Fruit fly (Drosophila melanogaster): ENCODE results near the gene CG13972.

Gene CG13972

dm6 chr3R:27553921-27554320 is 36.9 kb upstream of the CG13972 start (continued):
- no peak for TF ChIP-seq chn (GFP tag; optimal IDR thresholded peaks at IDR 0.05)
- peak in 1 of 2 experiments; percentile 13 for TF ChIP-seq dpn (GFP tag; optimal IDR thresholded peaks at IDR 0.05)
- TF ChIP-seq gro (GFP tag; optimal IDR thresholded peaks at IDR 0.05), result no peak
- TF ChIP-seq E2f2 (GFP tag; IDR thresholded peaks at IDR 0.05), result peak; percentile 21; the same call in 1 of the 2 replicates
- peak; percentile 75 for TF ChIP-seq Ets65A (GFP tag)
- TF ChIP-seq CG6689 (GFP tag; IDR thresholded peaks at IDR 0.05), result peak; percentile 55; the same call in 1 of the 2 replicates
- peak; percentile 83 for TF ChIP-seq Sox102F (GFP tag; optimal IDR thresholded peaks at IDR 0.05)
- no peak for TF ChIP-seq gt (GFP tag; IDR thresholded peaks at IDR 0.05)
- TF ChIP-seq otp (GFP tag; IDR thresholded peaks at IDR 0.05), result 0 out of 3 replicates have a peak, but pooled peaks have one; percentile 29
- TF ChIP-seq Aef1 (GFP tag; IDR thresholded peaks at IDR 0.05), result 0 out of 3 replicates have a peak, but pooled peaks have one; percentile 32
- TF ChIP-seq CG12219 (GFP tag; optimal IDR thresholded peaks at IDR 0.05), result peak; percentile 17
- TF ChIP-seq Abd-B (GFP tag; optimal IDR thresholded peaks at IDR 0.05), result peak; percentile 36
- TF ChIP-seq Jarid2 (GFP tag; optimal IDR thresholded peaks at IDR 0.05), result no peak
- peak; percentile 55; the same call in 1 of the 3 replicates for TF ChIP-seq H15 (GFP tag; IDR thresholded peaks at IDR 0.05)
- peak; percentile 17 to 44 for TF ChIP-seq chif (GFP tag; optimal IDR thresholded peaks at IDR 0.05)
- no peak for TF ChIP-seq hkb (optimal IDR thresholded peaks at IDR 0.05)
- TF ChIP-seq hkb (GFP tag; IDR thresholded peaks at IDR 0.05), result peak; percentile 76
- TF ChIP-seq Side (GFP tag; optimal IDR thresholded peaks at IDR 0.05), result peak; percentile 13
- peak; percentile 65 for TF ChIP-seq CG17829 (tag; optimal IDR thresholded peaks at IDR 0.05)
- TF ChIP-seq kay (GFP tag; optimal IDR thresholded peaks at IDR 0.05), result no peak
- TF ChIP-seq Asciz (GFP tag; optimal IDR thresholded peaks at IDR 0.05), result peak; percentile 67
- peak; percentile 38 for TF ChIP-seq az2 (GFP tag; optimal IDR thresholded peaks at IDR 0.05)
- TF ChIP-seq CG15269 (tag; optimal IDR thresholded peaks at IDR 0.05), result no peak
- peak; percentile 29 for TF ChIP-seq lilli (GFP tag; optimal IDR thresholded peaks at IDR 0.05)
- 0 out of 3 replicates have a peak, but pooled peaks have one; percentile 30 for TF ChIP-seq CG3726 (GFP tag; IDR thresholded peaks at IDR 0.05)
- no peak for TF ChIP-seq eyg (GFP tag; optimal IDR thresholded peaks at IDR 0.05)
- TF ChIP-seq unpg (GFP tag; optimal IDR thresholded peaks at IDR 0.05), result peak; percentile 65
- TF ChIP-seq ssp (GFP tag; IDR thresholded peaks at IDR 0.05), result peak; percentile 47
- peak; percentile 36; the same call in 1 of the 2 replicates for TF ChIP-seq ranshi (GFP tag; IDR thresholded peaks at IDR 0.05)
- TF ChIP-seq sr (GFP tag; IDR thresholded peaks at IDR 0.05), result no peak
- TF ChIP-seq H2.0 (GFP tag; IDR thresholded peaks at IDR 0.05), result peak; percentile 61
- TF ChIP-seq CG1792 (GFP tag; optimal IDR thresholded peaks at IDR 0.05), result no peak
- TF ChIP-seq bigmax (GFP tag; optimal IDR thresholded peaks at IDR 0.05), result no peak
- 0 out of 2 replicates have a peak, but pooled peaks have one; percentile 21 for TF ChIP-seq chm (GFP tag; IDR thresholded peaks at IDR 0.05)
- peak; percentile 50; the same call in 2 of the 3 replicates for TF ChIP-seq CG17361 (GFP tag; IDR thresholded peaks at IDR 0.05)
- peak; percentile 16 for TF ChIP-seq Camta (GFP tag; optimal IDR thresholded peaks at IDR 0.05)
- TF ChIP-seq CG34422 (GFP tag; IDR thresholded peaks at IDR 0.05), result no peak
- TF ChIP-seq CG13424 (tag; optimal IDR thresholded peaks at IDR 0.05), result peak; percentile 52
- peak; percentile 59 for TF ChIP-seq Xbp1 (GFP tag; optimal IDR thresholded peaks at IDR 0.05)
- peak; percentile 29 for TF ChIP-seq gsb-n (tag; optimal IDR thresholded peaks at IDR 0.05)
- TF ChIP-seq CG10565 (GFP tag; optimal IDR thresholded peaks at IDR 0.05), result no peak
- no peak for TF ChIP-seq pita (GFP tag; optimal IDR thresholded peaks at IDR 0.05)
- TF ChIP-seq odd (GFP tag; optimal IDR thresholded peaks at IDR 0.05), result no peak
- peak; percentile 77 for TF ChIP-seq Xrp1 (GFP tag; IDR thresholded peaks at IDR 0.05)
- TF ChIP-seq lmd (GFP tag; IDR thresholded peaks at IDR 0.05), result peak; percentile 55; the same call in 1 of the 2 replicates
- no peak for TF ChIP-seq CG6272 (GFP tag; IDR thresholded peaks at IDR 0.05)
- TF ChIP-seq gem (tag; optimal IDR thresholded peaks at IDR 0.05), result peak; percentile 74
- peak; percentile 15 for TF ChIP-seq bcd (GFP tag; optimal IDR thresholded peaks at IDR 0.05)
- peak; percentile 91 for TF ChIP-seq sens (GFP tag)
- TF ChIP-seq Usf (GFP tag; optimal IDR thresholded peaks at IDR 0.05), result no peak
- TF ChIP-seq schlank (tag; optimal IDR thresholded peaks at IDR 0.05), result no peak
- peak; percentile 62 for TF ChIP-seq nmo (GFP tag; optimal IDR thresholded peaks at IDR 0.05)
